Fruit fly (Drosophila melanogaster) whole organism, embryonic: Measurements from ENCODE around the gene CG11980.

Experiments
- ATbp ChIP-seq: fragments of 200-800 bp; sonication (Bioruptor generic); optimal IDR thresholded peaks from 2 replicates; lab custom pipeline; 2017; ENCODE audit warnings: missing biosample characterization, mild to moderate bottlenecking, missing genetic modification characterization, missing genetic modification reagents
- Awh ChIP-seq: fragments of 200-800 bp; sonication (Bioruptor generic); IDR thresholded peaks from 2 replicates; pipeline ENCODE4, ENCODE4 v1.3.6; 2022; ENCODE audit warnings: missing biosample characterization, missing genetic modification characterization
- CG12071 ChIP-seq: fragments of 200-800 bp; sonication (Bioruptor generic); optimal IDR thresholded peaks from 3 replicates; lab custom pipeline; 2018; ENCODE audit warnings: missing biosample characterization, mild to moderate bottlenecking, missing genetic modification characterization
- CG12769 ChIP-seq: fragments of 200-800 bp; sonication (Bioruptor generic); optimal IDR thresholded peaks from 2 replicates; lab custom pipeline; 2019; ENCODE audit warnings: missing biosample characterization, mild to moderate bottlenecking, missing genetic modification characterization, moderate library complexity
- CG13424 ChIP-seq: fragments of 200-800 bp; sonication (Bioruptor generic); optimal IDR thresholded peaks from 2 replicates; lab custom pipeline; 2019; ENCODE audit warnings: missing biosample characterization, mild to moderate bottlenecking, missing genetic modification characterization, moderate library complexity
- CG15073 ChIP-seq: fragments of 200-800 bp; sonication (Bioruptor generic); optimal IDR thresholded peaks from 2 replicates; lab custom pipeline; 2016; ENCODE audit warnings: missing biosample characterization, missing genetic modification characterization
- CG1603 ChIP-seq: fragments of 200-800 bp; sonication (Bioruptor generic); optimal IDR thresholded peaks from 2 replicates; lab custom pipeline; 2019; ENCODE audit warnings: missing biosample characterization, mild to moderate bottlenecking, missing genetic modification characterization, moderate library complexity
- CG16813 ChIP-seq: fragments of 200-800 bp; sonication (Bioruptor generic); IDR thresholded peaks from 3 replicates; pipeline ENCODE4 v1.3.6; 2022; ENCODE audit warnings: missing biosample characterization, missing genetic modification characterization; ENCODE audit not compliant: partially characterized antibody
- CG17912 ChIP-seq: fragments of 200-800 bp; sonication (Bioruptor generic); optimal IDR thresholded peaks from 2 replicates; lab custom pipeline; 2018; ENCODE audit warnings: missing biosample characterization, mild to moderate bottlenecking, missing genetic modification characterization
- CG2199 ChIP-seq: fragments of 200-800 bp; sonication (Bioruptor generic); IDR thresholded peaks from 3 replicates; pipeline ENCODE4 v1.3.6; 2022; ENCODE audit warnings: missing biosample characterization, missing genetic modification characterization
- CG32767 ChIP-seq: fragments of 200-800 bp; sonication (Bioruptor generic); IDR thresholded peaks from 2 replicates; pipeline ENCODE4 v1.3.6; 2022; ENCODE audit warnings: missing biosample characterization, missing genetic modification characterization
- CG33213 ChIP-seq: fragments of 200-800 bp; sonication (Bioruptor generic); optimal IDR thresholded peaks from 3 replicates; lab custom pipeline; 2016; ENCODE audit warnings: missing biosample characterization, missing genetic modification characterization
- CG34376 ChIP-seq: fragments of 200-800 bp; sonication (Bioruptor generic); optimal IDR thresholded peaks from 2 replicates; lab custom pipeline; 2018; ENCODE audit warnings: missing biosample characterization, mild to moderate bottlenecking, missing genetic modification characterization
- CG3847 ChIP-seq: fragments of 200-800 bp; sonication (Bioruptor generic); IDR thresholded peaks from 2 replicates; pipeline ENCODE4 v1.3.6; 2022; ENCODE audit warnings: missing biosample characterization, missing genetic modification characterization
- CG4730 ChIP-seq: fragments of 200-800 bp; sonication (Bioruptor generic); IDR thresholded peaks from 2 replicates; pipeline ENCODE4 v1.3.6; 2022; ENCODE audit warnings: missing biosample characterization, missing genetic modification characterization
- CG6272 ChIP-seq: fragments of 200-800 bp; sonication (Bioruptor generic); IDR thresholded peaks from 2 replicates; pipeline ENCODE4 v1.3.6; 2022; ENCODE audit warnings: missing biosample characterization, missing genetic modification characterization
- CG6813 ChIP-seq: fragments of 200-800 bp; sonication (Bioruptor generic); optimal IDR thresholded peaks from 2 replicates; lab custom pipeline; 2017; ENCODE audit warnings: missing biosample characterization, missing genetic modification characterization, mild to moderate bottlenecking, moderate library complexity, missing genetic modification reagents
- CG7928 ChIP-seq: fragments of 200-800 bp; sonication (Bioruptor generic); optimal IDR thresholded peaks from 2 replicates; lab custom pipeline; 2017; ENCODE audit warnings: missing biosample characterization, mild to moderate bottlenecking, missing genetic modification characterization
- CG9727 ChIP-seq: fragments of 200-800 bp; sonication (Bioruptor generic); optimal IDR thresholded peaks from 3 replicates; lab custom pipeline; 2017; ENCODE audit warnings: missing biosample characterization, mild to moderate bottlenecking, missing genetic modification characterization
- Deaf1 ChIP-seq: fragments of 200-800 bp; optimal IDR thresholded peaks from 3 replicates; lab custom pipeline; 2019; ENCODE audit warnings: missing biosample characterization, mild to moderate bottlenecking, missing genetic modification characterization, moderate library complexity
- Dll ChIP-seq: fragments of 200-800 bp; sonication (Bioruptor generic); IDR thresholded peaks from 4 replicates; pipeline ENCODE4 v1.3.6; 2022; ENCODE audit warnings: missing biosample characterization, missing genetic modification characterization; ENCODE audit not compliant: partially characterized antibody
- H15 ChIP-seq: fragments of 200-800 bp; sonication (Bioruptor generic); IDR thresholded peaks from 3 replicates; pipeline ENCODE4 v1.3.6; 2022; ENCODE audit warnings: missing biosample characterization, missing genetic modification characterization
- HLHmδ ChIP-seq: fragments of 200-800 bp; sonication (Bioruptor generic); optimal IDR thresholded peaks from 2 replicates; lab custom pipeline; 2018; ENCODE audit warnings: missing biosample characterization, mild to moderate bottlenecking, missing genetic modification characterization, moderate library complexity
- HmgZ ChIP-seq: fragments of 200-800 bp; sonication (Bioruptor generic); optimal IDR thresholded peaks from 2 replicates; lab custom pipeline; 2018; ENCODE audit warnings: missing biosample characterization, mild to moderate bottlenecking, missing genetic modification characterization
- Lhr ChIP-seq: fragments of 200-800 bp; sonication (Bioruptor generic); optimal IDR thresholded peaks from 3 replicates; lab custom pipeline; 2017; ENCODE audit warnings: mild to moderate bottlenecking, missing biosample characterization, missing genetic modification reagents, missing genetic modification characterization
- Mes4 ChIP-seq: fragments of 200-800 bp; sonication (Bioruptor generic); optimal IDR thresholded peaks from 2 replicates; lab custom pipeline; 2016; ENCODE audit warnings: missing biosample characterization, missing genetic modification characterization
- NfI ChIP-seq: fragments of 200-800 bp; sonication (Bioruptor generic); optimal IDR thresholded peaks from 3 replicates; lab custom pipeline; 2018; ENCODE audit warnings: missing biosample characterization, mild to moderate bottlenecking, missing genetic modification characterization, moderate library complexity
- Sox100B ChIP-seq: fragments of 200-800 bp; sonication (Bioruptor generic); optimal IDR thresholded peaks from 3 replicates; lab custom pipeline; 2018; ENCODE audit warnings: missing biosample characterization, mild to moderate bottlenecking, missing genetic modification characterization
- Tbp ChIP-seq: fragments of >200 bp; optimal IDR thresholded peaks from 2 replicates; lab custom pipeline; 2018; ENCODE audit warnings: missing biosample characterization, missing genetic modification characterization
- Xrp1 ChIP-seq: fragments of 200-800 bp; sonication (Bioruptor generic); IDR thresholded peaks from 2 replicates; pipeline ENCODE4 v1.3.6; 2022; ENCODE audit warnings: missing biosample characterization, missing genetic modification characterization
- al ChIP-seq: fragments of 200-800 bp; sonication (Bioruptor generic); IDR thresholded peaks from 2 replicates; pipeline ENCODE4 v1.3.6; 2022; ENCODE audit warnings: missing biosample characterization, missing genetic modification characterization
- ap ChIP-seq: fragments of 200-800 bp; sonication (Bioruptor generic); IDR thresholded peaks from 2 replicates; pipeline ENCODE4 v1.3.6; 2022; ENCODE audit warnings: missing biosample characterization, missing genetic modification characterization
- bcd ChIP-seq: fragments of 200-800 bp; sonication (Bioruptor generic); optimal IDR thresholded peaks from 2 replicates; lab custom pipeline; 2017; ENCODE audit warnings: missing biosample characterization, mild to moderate bottlenecking, missing genetic modification characterization
- chn ChIP-seq: fragments of 200-800 bp; sonication (Bioruptor generic); optimal IDR thresholded peaks from 2 replicates; lab custom pipeline; 2016; ENCODE audit warnings: missing biosample characterization, missing genetic modification characterization
- croc ChIP-seq: fragments of 200-800 bp; sonication (Bioruptor generic); conservative IDR thresholded peaks from 3 replicates; pipeline ENCODE4 v1.3.6; 2022; ENCODE audit warnings: missing biosample characterization, missing genetic modification characterization
- dmrt99B ChIP-seq: fragments of 200-800 bp; sonication (Bioruptor generic); optimal IDR thresholded peaks from 2 replicates; lab custom pipeline; 2018; ENCODE audit warnings: missing biosample characterization, mild to moderate bottlenecking, missing genetic modification characterization, moderate library complexity
- en ChIP-seq: fragments of 200-800 bp; sonication (Bioruptor generic); optimal IDR thresholded peaks from 2 replicates; lab custom pipeline; 2016; ENCODE audit warnings: missing biosample characterization, missing genetic modification characterization
- her ChIP-seq: fragments of 200-800 bp; sonication (Bioruptor generic); optimal IDR thresholded peaks from 2 replicates; lab custom pipeline; 2016; ENCODE audit warnings: missing biosample characterization, missing genetic modification characterization
- lab ChIP-seq: fragments of 200-800 bp; sonication (Bioruptor generic); optimal IDR thresholded peaks from 3 replicates; lab custom pipeline; 2017; ENCODE audit warnings: missing biosample characterization, missing genetic modification characterization, mild to moderate bottlenecking, moderate library complexity, missing genetic modification reagents
- lola ChIP-seq, 3 experiments: fragments of >200 bp in 2 of 3; fragments of 200-800 bp in 1 of 3; sonication (Bioruptor generic) in 1 of 3; optimal IDR thresholded peaks; 2 replicates each; lab custom pipeline; 2017 to 2019; ENCODE audit warnings: missing biosample characterization in 3 of 3, missing genetic modification characterization in 3 of 3, mild to moderate bottlenecking in 1 of 3, moderate library complexity in 1 of 3
- nau ChIP-seq: fragments of 200-800 bp; sonication (Bioruptor generic); optimal IDR thresholded peaks from 3 replicates; lab custom pipeline; 2017; ENCODE audit warnings: missing biosample characterization, mild to moderate bottlenecking, missing genetic modification characterization, missing genetic modification reagents
- p53 ChIP-seq: fragments of 200-800 bp; sonication (Bioruptor generic); optimal IDR thresholded peaks from 2 replicates; lab custom pipeline; 2016; ENCODE audit warnings: missing biosample characterization, missing genetic modification characterization
- pfk ChIP-seq: fragments of 200-800 bp; sonication (Bioruptor generic); optimal IDR thresholded peaks from 2 replicates; lab custom pipeline; 2018; ENCODE audit warnings: missing biosample characterization, mild to moderate bottlenecking, missing genetic modification characterization, moderate library complexity
- pho ChIP-seq: fragments of 200-800 bp; sonication (Bioruptor generic); optimal IDR thresholded peaks from 2 replicates; lab custom pipeline; 2016; ENCODE audit warnings: missing biosample characterization, missing genetic modification characterization
- pnt ChIP-seq: fragments of 200-800 bp; sonication (Bioruptor generic); optimal IDR thresholded peaks from 3 replicates; lab custom pipeline; 2016; ENCODE audit warnings: missing biosample characterization, missing genetic modification characterization
- scrt ChIP-seq: fragments of 200-800 bp; sonication (Bioruptor generic); optimal IDR thresholded peaks from 2 replicates; lab custom pipeline; 2018; ENCODE audit warnings: missing biosample characterization, mild to moderate bottlenecking, missing genetic modification characterization, moderate library complexity
- seq ChIP-seq: fragments of 200-800 bp; sonication (Bioruptor generic); IDR thresholded peaks from 2 replicates; pipeline ENCODE4 v1.3.6; 2022; ENCODE audit warnings: missing biosample characterization, missing genetic modification characterization
- tin ChIP-seq: fragments of 200-800 bp; sonication (Bioruptor generic); optimal IDR thresholded peaks from 3 replicates; lab custom pipeline; 2016; ENCODE audit warnings: missing biosample characterization, missing genetic modification characterization
- twi ChIP-seq: fragments of 200-800 bp; optimal IDR thresholded peaks from 2 replicates; lab custom pipeline; 2019; ENCODE audit warnings: missing biosample characterization, mild to moderate bottlenecking, missing genetic modification characterization, moderate library complexity
- zf30C ChIP-seq: fragments of 200-800 bp; sonication (Bioruptor generic); optimal IDR thresholded peaks from 3 replicates; lab custom pipeline; 2018; ENCODE audit warnings: missing biosample characterization, mild to moderate bottlenecking, missing genetic modification characterization

Gene CG11980

DNA sequence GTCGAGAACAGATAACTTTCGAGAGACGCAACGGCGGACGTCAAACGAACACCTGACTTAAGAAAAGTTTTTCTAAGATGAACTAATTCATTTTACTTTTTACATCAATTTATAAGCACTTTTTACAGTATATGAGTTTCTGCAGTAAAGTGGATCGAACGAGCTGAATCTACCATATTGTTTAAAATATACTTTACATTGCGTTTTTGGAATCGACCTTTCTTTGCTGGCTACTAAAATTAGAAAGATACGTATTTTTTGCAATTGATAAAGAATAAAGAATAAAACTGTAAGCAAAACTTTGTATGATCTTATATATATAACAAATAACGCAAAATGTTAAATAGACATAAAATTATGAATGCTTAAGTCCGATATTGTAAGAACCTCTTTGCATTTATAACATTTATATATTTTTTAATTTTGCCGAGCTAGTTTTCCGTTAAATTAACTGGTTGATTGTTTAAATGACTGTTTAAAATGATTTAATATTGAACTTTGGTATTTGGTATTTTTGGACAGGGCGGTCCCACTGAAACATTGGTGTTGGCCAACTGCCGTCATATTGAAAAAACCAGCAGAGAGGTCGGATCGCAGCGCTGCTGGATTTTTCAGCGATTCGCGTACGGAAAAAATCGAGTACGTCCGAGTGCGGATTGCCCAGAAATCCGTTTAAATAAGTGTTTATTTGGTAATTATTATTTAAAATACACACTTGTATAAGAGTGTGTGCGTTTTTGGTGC lies 48.3 kb downstream of the CG11980 start, which contains the start of gene Kdm2 (continued):
- TF ChIP-seq NfI (GFP tag; lab: Kevin White, UChicago), result peak; percentile 31
- TF ChIP-seq CG9727 (GFP tag; lab: Kevin White, UChicago), result no peak
- no peak for TF ChIP-seq Sox100B (GFP tag; lab: Kevin White, UChicago)
- TF ChIP-seq CG17912 (GFP tag; lab: Kevin White, UChicago), result no peak
- TF ChIP-seq Mes4, result no peak
- no peak for TF ChIP-seq Tbp
- no peak for TF ChIP-seq CG2199 (GFP tag; lab: Robert Waterston, UW)
- peak; percentile 29 for TF ChIP-seq Lhr
- TF ChIP-seq pnt (GFP tag; lab: Kevin White, UChicago), result no peak
- peak; percentile 1 for TF ChIP-seq dmrt99B (tag; lab: Kevin White, UChicago)
- TF ChIP-seq CG6813 (GFP tag; lab: Kevin White, UChicago), result peak; percentile 19
- peak; percentile 0 for TF ChIP-seq twi
- peak; percentile 50 for TF ChIP-seq CG1603
- no peak for TF ChIP-seq chn (GFP tag; lab: Kevin White, UChicago)
- TF ChIP-seq bcd (GFP tag; lab: Kevin White, UChicago), result no peak
- TF ChIP-seq scrt (GFP tag; lab: Kevin White, UChicago), result peak; percentile 56
- TF ChIP-seq CG4730 (GFP tag; lab: Robert Waterston, UW), result no peak
- TF ChIP-seq CG12071, result peak; percentile 11
- no peak for TF ChIP-seq nau (GFP tag; lab: Kevin White, UChicago)
- TF ChIP-seq en (GFP tag; lab: Kevin White, UChicago), result no peak
- TF ChIP-seq CG34376 (GFP tag; lab: Kevin White, UChicago), result peak; percentile 21
- no peak for TF ChIP-seq pho (GFP tag; lab: Kevin White, UChicago)
- TF ChIP-seq CG7928, result no peak
- TF ChIP-seq H15 (GFP tag; lab: Robert Waterston, UW), result no peak
- TF ChIP-seq CG15073 (GFP tag; lab: Kevin White, UChicago), result no peak
- TF ChIP-seq CG3847 (GFP tag; lab: Robert Waterston, UW), result no peak
- TF ChIP-seq Dll (GFP tag; lab: Robert Waterston, UW), result no peak
- TF ChIP-seq CG16813, result no peak
- TF ChIP-seq pfk, result peak; percentile 49
- no peak for TF ChIP-seq seq (GFP tag; lab: Robert Waterston, UW)
- no peak for TF ChIP-seq Awh (GFP tag; lab: Robert Waterston, UW)
- no peak for TF ChIP-seq CG13424 (tag; lab: Kevin White, UChicago)
- no peak for TF ChIP-seq CG32767 (GFP tag; lab: Robert Waterston, UW)
- no peak for TF ChIP-seq her (GFP tag; lab: Kevin White, UChicago)
- peak; percentile 45 for TF ChIP-seq lab (GFP tag; lab: Kevin White, UChicago)
- TF ChIP-seq p53 (GFP tag; lab: Kevin White, UChicago), result no peak
- no peak for TF ChIP-seq CG12769 (tag; lab: Kevin White, UChicago)
- TF ChIP-seq ap, result no peak
- no peak for TF ChIP-seq ATbp (GFP tag; lab: Kevin White, UChicago)
- no peak for TF ChIP-seq tin (GFP tag; lab: Kevin White, UChicago)
- TF ChIP-seq CG33213, result peak; percentile 21
- TF ChIP-seq Deaf1 (tag; lab: Kevin White, UChicago), result peak; percentile 45
- TF ChIP-seq HLHmδ (GFP tag; lab: Kevin White, UChicago), result peak; percentile 83
- TF ChIP-seq Xrp1 (GFP tag; lab: Robert Waterston, UW), result no peak
- TF ChIP-seq HmgZ (tag; lab: Kevin White, UChicago), result peak; percentile 36
- TF ChIP-seq CG6272 (GFP tag; lab: Robert Waterston, UW), result no peak
- TF ChIP-seq zf30C (GFP tag; lab: Kevin White, UChicago), result peak; percentile 31
- TF ChIP-seq lola (GFP tag; optimal IDR thresholded peaks at IDR 0.05; lab: Kevin White, UChicago), result no peak
- TF ChIP-seq al (GFP tag; lab: Robert Waterston, UW), result no peak
- TF ChIP-seq croc (GFP tag; lab: Robert Waterston, UW), result no peak
